Worm (Caenorhabditis elegans): ENCODE data around the gene ZC443.7.

DNA sequence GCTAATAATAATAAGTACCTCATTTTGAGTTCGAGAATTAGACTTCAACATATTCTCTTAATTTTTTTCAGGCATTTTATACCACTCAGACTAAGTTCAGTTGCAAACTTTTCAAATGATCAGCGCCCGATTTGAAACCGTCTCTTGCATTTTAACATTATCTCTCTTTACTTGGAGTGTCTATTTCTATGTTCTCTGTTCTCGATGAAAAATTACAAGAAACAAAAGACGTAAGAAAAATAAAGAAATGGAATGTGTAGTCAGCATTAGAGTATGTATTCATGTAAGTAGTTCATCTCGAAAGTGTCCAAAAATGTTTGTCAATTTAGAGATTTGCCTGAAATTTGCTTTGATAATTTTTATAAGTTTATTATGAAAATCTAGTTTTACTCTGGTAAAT lies 6.1 kb upstream of the ZC443.7 start, which contains the start of gene ugt-3:
- no peak for TF ChIP-seq him-1 (tag; optimal IDR thresholded peaks at IDR 0.05)
- TF ChIP-seq dao-5 (tag; optimal IDR thresholded peaks at IDR 0.05), result no peak
- TF ChIP-seq W03F9.2 (tag; optimal IDR thresholded peaks at IDR 0.05), result no peak
